Worm (Caenorhabditis elegans) whole organism, L2 larva: ENCODE data around the gene rpl-3.
"Not testable (repeated sequence)": the region's sequence is repeated elsewhere in the genome, so short reads cannot be mapped to it uniquely, and the experiment has no call there.

Experiments
- ceh-16 ChIP-seq: fragments of 150-350 bp; optimal IDR thresholded peaks from 2 replicates; lab custom pipeline; 2014; ENCODE audit warnings: missing biosample characterization, missing genetic modification characterization
- elt-1 ChIP-seq: fragments of 150-350 bp; optimal IDR thresholded peaks from 2 replicates; lab custom pipeline; 2014; ENCODE audit warnings: missing biosample characterization, missing genetic modification characterization
- skn-1 ChIP-seq: sonication (generic microtip); optimal IDR thresholded peaks from 2 replicates; lab custom pipeline; 2017; ENCODE audit warnings: missing biosample characterization, missing genetic modification characterization

- TF ChIP-seq elt-1; skn-1 (tag; lab: Kevin White, UChicago); ceh-16 (tag; lab: Kevin White, UChicago): not testable (repeated sequence)
These were observed 10.6 kb upstream of the rpl-3 start for ce11 chrIII:3857007-3857406.
